Worm (Caenorhabditis elegans) whole organism, young adult: Measurements from ENCODE around the gene ptr-13.
A peak's percentile ranks its signal among the peaks of the same experiment; 100 is the strongest.

Experiments used
- B0035.1 ChIP-seq: sonication (generic microtip); optimal IDR thresholded peaks from 2 replicates; lab custom pipeline; 2016; ENCODE audit warnings: missing genetic modification characterization, mild to moderate bottlenecking, missing compliant biosample characterization, missing genotype, missing genetic modification reagents
- B0336.3 ChIP-seq: fragments of 200-800 bp; sonication (Bioruptor generic); IDR thresholded peaks from 2 replicates; pipeline ENCODE4 v1.3.6; 2022; ENCODE audit warnings: missing genetic modification characterization, missing compliant biosample characterization
- D2030.7 ChIP-seq: fragments of 200-800 bp; sonication (Bioruptor generic); IDR thresholded peaks from 2 replicates; pipeline ENCODE4 v1.3.6; 2022; ENCODE audit warnings: missing genetic modification reagents, missing genetic modification characterization, missing compliant biosample characterization
- F22D6.2 ChIP-seq: sonication (generic microtip); optimal IDR thresholded peaks from 2 replicates; lab custom pipeline; 2016; ENCODE audit warnings: mild to moderate bottlenecking, missing genetic modification characterization, missing compliant biosample characterization
- F23B12.7 ChIP-seq: sonication (generic microtip); optimal IDR thresholded peaks from 2 replicates; lab custom pipeline; 2017; ENCODE audit warnings: missing genetic modification characterization, mild to moderate bottlenecking, missing compliant biosample characterization, antibody characterized with exemption, moderate library complexity; ENCODE audit not compliant: insufficient read depth
- F33H1.4 ChIP-seq: fragments of 200-800 bp; sonication (Bioruptor generic); IDR thresholded peaks from 2 replicates; pipeline ENCODE4 v1.3.6; 2022; ENCODE audit warnings: missing genetic modification reagents, missing genetic modification characterization, missing compliant biosample characterization
- F39B2.1 ChIP-seq: fragments of 200-800 bp; sonication (Bioruptor generic); IDR thresholded peaks from 2 replicates; pipeline ENCODE4 v1.3.6; 2022; ENCODE audit warnings: missing genetic modification reagents, missing genetic modification characterization, missing compliant biosample characterization
- F49E8.2 ChIP-seq: sonication (generic microtip); optimal IDR thresholded peaks from 3 replicates; lab custom pipeline; 2017; ENCODE audit warnings: missing genetic modification characterization, mild to moderate bottlenecking, missing compliant biosample characterization, antibody characterized with exemption, moderate library complexity; ENCODE audit not compliant: insufficient read depth
- ZK185.1 ChIP-seq: sonication (generic microtip); optimal IDR thresholded peaks from 2 replicates; lab custom pipeline; 2016; ENCODE audit warnings: mild to moderate bottlenecking, missing genetic modification characterization, missing compliant biosample characterization; ENCODE audit not compliant: poor library complexity, severe bottlenecking
- ama-1 ChIP-seq, 3 experiments: fragments of 150-350 bp in 1 of 3; sonication (generic microtip) in 2 of 3; optimal IDR thresholded peaks; 2 replicates each; lab custom pipeline; 2014 to 2018; ENCODE audit warnings: missing biosample characterization in 2 of 3, missing genetic modification characterization in 2 of 3, missing genetic modification reagents in 2 of 3
- attf-3 ChIP-seq: fragments of 200-800 bp; sonication (Bioruptor generic); conservative IDR thresholded peaks from 2 replicates; pipeline ENCODE4 v1.3.6; 2022; ENCODE audit warnings: missing genetic modification reagents, missing genetic modification characterization, missing compliant biosample characterization
- bed-1 ChIP-seq: fragments of 200-800 bp; sonication (Bioruptor generic); IDR thresholded peaks from 2 replicates; pipeline ENCODE4 v1.3.6; 2022; ENCODE audit warnings: missing genetic modification reagents, missing genetic modification characterization, missing compliant biosample characterization
- bed-2 ChIP-seq: fragments of 200-800 bp; sonication (Bioruptor generic); IDR thresholded peaks from 2 replicates; pipeline ENCODE4 v1.3.6; 2022; ENCODE audit warnings: missing genetic modification reagents, missing genetic modification characterization, missing compliant biosample characterization
- cebp-1 ChIP-seq, 2 experiments: fragments of 200-800 bp in 1 of 2; sonication (Bioruptor generic) in 1 of 2; sonication (generic microtip) in 1 of 2; IDR thresholded peaks in 1 of 2; optimal IDR thresholded peaks in 1 of 2; 2 replicates each; pipeline versions ENCODE4 v1.3.6 to Lab custom; 2017 to 2022; ENCODE audit warnings: missing compliant biosample characterization in 2 of 2, missing genetic modification characterization in 2 of 2, mild to moderate bottlenecking in 1 of 2, missing genetic modification reagents in 1 of 2, moderate library complexity in 1 of 2
- ceh-91 ChIP-seq: fragments of 200-800 bp; sonication (Bioruptor generic); IDR thresholded peaks from 2 replicates; pipeline ENCODE4 v1.3.6; 2022; ENCODE audit warnings: missing genetic modification reagents, missing genetic modification characterization, missing compliant biosample characterization
- dox-1 ChIP-seq: fragments of 200-800 bp; sonication (Bioruptor generic); IDR thresholded peaks from 2 replicates; pipeline ENCODE4 v1.3.6; 2022; ENCODE audit warnings: missing genetic modification reagents, missing genetic modification characterization, missing compliant biosample characterization
- efl-1 ChIP-seq: fragments of 150-350 bp; optimal IDR thresholded peaks from 2 replicates; lab custom pipeline; 2014; ENCODE audit warnings: missing biosample characterization, missing genetic modification reagents, missing genetic modification characterization
- egrh-3 ChIP-seq: fragments of 200-800 bp; sonication (Bioruptor generic); IDR thresholded peaks from 2 replicates; pipeline ENCODE4 v1.3.6; 2022; ENCODE audit warnings: missing genetic modification reagents, missing genetic modification characterization, missing compliant biosample characterization
- fkh-3 ChIP-seq: sonication (generic microtip); optimal IDR thresholded peaks from 2 replicates; lab custom pipeline; 2016; ENCODE audit warnings: mild to moderate bottlenecking, missing genetic modification characterization, missing compliant biosample characterization
- him-1 ChIP-seq: sonication (generic microtip); optimal IDR thresholded peaks from 2 replicates; lab custom pipeline; 2016; ENCODE audit warnings: missing genotype, missing genetic modification reagents, missing genetic modification characterization, missing compliant biosample characterization
- hsf-1 ChIP-seq: fragments of 200-800 bp; sonication (Bioruptor generic); IDR thresholded peaks from 2 replicates; pipeline ENCODE4 v1.3.6; 2022; ENCODE audit warnings: missing genetic modification reagents, missing genetic modification characterization, missing compliant biosample characterization
- let-607 ChIP-seq, 2 experiments: fragments of 200-800 bp in 1 of 2; sonication (Bioruptor generic) in 1 of 2; sonication (generic microtip) in 1 of 2; optimal IDR thresholded peaks; 2 replicates each; lab custom pipeline; 2016 to 2018; ENCODE audit warnings: mild to moderate bottlenecking in 2 of 2, missing compliant biosample characterization in 2 of 2, missing genetic modification characterization in 2 of 2, moderate library complexity in 2 of 2, missing genotype in 1 of 2
- lin-35 ChIP-seq, 3 experiments: fragments of 150-350 bp in 2 of 3; sonication (generic microtip) in 1 of 3; optimal IDR thresholded peaks; 2 replicates each; lab custom pipeline; 2014 to 2018; ENCODE audit warnings: missing biosample characterization in 3 of 3, missing genetic modification characterization in 3 of 3, missing genetic modification reagents in 3 of 3
- lin-54 ChIP-seq: fragments of 200-800 bp; sonication (Bioruptor generic); optimal IDR thresholded peaks from 2 replicates; lab custom pipeline; 2018; ENCODE audit warnings: mild to moderate bottlenecking, missing genetic modification characterization, missing compliant biosample characterization
- lsl-1 ChIP-seq: fragments of 200-800 bp; sonication (Bioruptor generic); optimal IDR thresholded peaks from 2 replicates; lab custom pipeline; 2018; ENCODE audit warnings: mild to moderate bottlenecking, missing genetic modification characterization, moderate library complexity, missing compliant biosample characterization
- madf-10 ChIP-seq: sonication (generic microtip); optimal IDR thresholded peaks from 2 replicates; lab custom pipeline; 2016; ENCODE audit warnings: mild to moderate bottlenecking, missing genetic modification characterization, missing compliant biosample characterization
- madf-3 ChIP-seq: fragments of 200-800 bp; sonication (Bioruptor generic); IDR thresholded peaks from 2 replicates; pipeline ENCODE4 v1.3.6; 2022; ENCODE audit warnings: missing genetic modification reagents, missing genetic modification characterization, missing compliant biosample characterization
- madf-6 ChIP-seq: fragments of 200-800 bp; sonication (Bioruptor generic); IDR thresholded peaks from 2 replicates; pipeline ENCODE4 v1.3.6; 2022; ENCODE audit warnings: missing genetic modification reagents, missing genetic modification characterization, missing compliant biosample characterization
- madf-8 ChIP-seq: fragments of 200-800 bp; sonication (Bioruptor generic); conservative IDR thresholded peaks from 2 replicates; pipeline ENCODE4 v1.3.6; 2022; ENCODE audit warnings: missing genetic modification reagents, missing genetic modification characterization, missing compliant biosample characterization
- mes-4 ChIP-seq: sonication (generic microtip); optimal IDR thresholded peaks from 2 replicates; lab custom pipeline; 2016; ENCODE audit warnings: missing genotype, missing genetic modification characterization, missing compliant biosample characterization
- mxl-1 ChIP-seq: sonication (generic microtip); optimal IDR thresholded peaks from 2 replicates; lab custom pipeline; 2016; ENCODE audit warnings: missing genetic modification characterization, missing compliant biosample characterization
- nfya-1 ChIP-seq: sonication (generic microtip); optimal IDR thresholded peaks from 2 replicates; lab custom pipeline; 2017; ENCODE audit warnings: antibody characterized with exemption, missing compliant biosample characterization, missing genetic modification characterization, borderline replicate concordance; ENCODE audit not compliant: insufficient read depth
- pha-4 ChIP-seq: fragments of 150-350 bp; sonication (generic microtip); optimal IDR thresholded peaks from 2 replicates; lab custom pipeline; 2014; ENCODE audit warnings: missing biosample characterization, missing genetic modification reagents, missing genetic modification characterization
- rcor-1 ChIP-seq: fragments of 200-800 bp; sonication (Bioruptor generic); IDR thresholded peaks from 2 replicates; pipeline ENCODE4 v1.3.6; 2022; ENCODE audit warnings: missing genetic modification reagents, missing genetic modification characterization, missing compliant biosample characterization
- sdz-38 ChIP-seq: sonication (generic microtip); optimal IDR thresholded peaks from 2 replicates; lab custom pipeline; 2016; ENCODE audit warnings: missing genotype, missing genetic modification characterization, missing compliant biosample characterization
- snpc-1.1 ChIP-seq: sonication (generic microtip); optimal IDR thresholded peaks from 2 replicates; lab custom pipeline; 2017; ENCODE audit warnings: missing genetic modification characterization, mild to moderate bottlenecking, missing compliant biosample characterization, antibody characterized with exemption, moderate library complexity, missing genotype, missing genetic modification reagents; ENCODE audit not compliant: insufficient read depth
- snpc-1.3 ChIP-seq: sonication (generic microtip); optimal IDR thresholded peaks from 2 replicates; lab custom pipeline; 2017; ENCODE audit warnings: missing genetic modification characterization, mild to moderate bottlenecking, missing compliant biosample characterization, antibody characterized with exemption, moderate library complexity, missing genotype, missing genetic modification reagents; ENCODE audit not compliant: insufficient read depth
- snpc-3.4 ChIP-seq: sonication (generic microtip); optimal IDR thresholded peaks from 2 replicates; lab custom pipeline; 2017; ENCODE audit warnings: missing genetic modification characterization, mild to moderate bottlenecking, missing compliant biosample characterization, antibody characterized with exemption, moderate library complexity, missing genotype, missing genetic modification reagents
- snpc-4 ChIP-seq, 5 experiments: fragments of 150-350 bp in 1 of 5; sonication (generic microtip) in 4 of 5; optimal IDR thresholded peaks; 2 replicates each; lab custom pipeline; 2014 to 2018; ENCODE audit warnings: missing genetic modification characterization in 5 of 5, missing biosample characterization in 3 of 5, antibody characterized with exemption in 2 of 5, mild to moderate bottlenecking in 2 of 5, missing compliant biosample characterization in 2 of 5, missing genotype in 2 of 5, moderate library complexity in 2 of 5, missing genetic modification reagents in 1 of 5
- sptf-2 ChIP-seq: fragments of 200-800 bp; sonication (Bioruptor generic); optimal IDR thresholded peaks from 2 replicates; lab custom pipeline; 2018; ENCODE audit warnings: mild to moderate bottlenecking, missing genetic modification characterization, missing compliant biosample characterization
- tlf-1 ChIP-seq: fragments of 200-800 bp; sonication (Bioruptor generic); optimal IDR thresholded peaks from 2 replicates; lab custom pipeline; 2018; ENCODE audit warnings: mild to moderate bottlenecking, missing genetic modification characterization, missing compliant biosample characterization
- zfh-2 ChIP-seq: fragments of 200-800 bp; sonication (Bioruptor generic); conservative IDR thresholded peaks from 2 replicates; pipeline ENCODE4 v1.3.6; 2022; ENCODE audit warnings: missing genetic modification reagents, missing genetic modification characterization, missing compliant biosample characterization
- ztf-22 ChIP-seq: fragments of 200-800 bp; sonication (Bioruptor generic); optimal IDR thresholded peaks from 2 replicates; lab custom pipeline; 2018; ENCODE audit warnings: mild to moderate bottlenecking, missing genetic modification characterization, moderate library complexity, missing compliant biosample characterization
- ztf-28 ChIP-seq: fragments of 200-800 bp; sonication (Bioruptor generic); IDR thresholded peaks from 2 replicates; pipeline ENCODE4 v1.3.6; 2022; ENCODE audit warnings: missing genetic modification reagents, missing genetic modification characterization, missing compliant biosample characterization

The ptr-13 gene

ce11 chrII:11126312-11127000 lies 35.8 kb downstream of the ptr-13 start, which contains the start of the genes rps-9 and lsm-1:
Gene rps-9, minus strand, starts transcription at chrII:11126362.
Gene lsm-1, plus strand, starts transcription at chrII:11126950.
- no peak for TF ChIP-seq bed-1 (GFP tag; lab: Robert Waterston, UW)
- no peak for TF ChIP-seq B0035.1 (tag; lab: Kevin White, UChicago)
- TF ChIP-seq cebp-1 (GFP tag; IDR thresholded peaks at IDR 0.05; lab: Robert Waterston, UW), result no peak
- peak; percentile 11 for TF ChIP-seq cebp-1 (tag; optimal IDR thresholded peaks at IDR 0.05; lab: Kevin White, UChicago)
- 0 out of 2 replicates have a peak, but pooled peaks have one; percentile 16 for TF ChIP-seq rcor-1 (GFP tag; lab: Robert Waterston, UW)
- TF ChIP-seq zfh-2 (GFP tag; lab: Robert Waterston, UW), result no peak
- TF ChIP-seq lin-35 (GFP tag; optimal IDR thresholded peaks at IDR 0.05; lab: Kevin White, UChicago), result peak in 1 of 3 experiments; percentile 31
- no peak for TF ChIP-seq hsf-1 (GFP tag; lab: Robert Waterston, UW)
- TF ChIP-seq ztf-28 (GFP tag; lab: Robert Waterston, UW), result no peak
- no peak for TF ChIP-seq attf-3 (GFP tag; lab: Robert Waterston, UW)
- peak; percentile 10 for TF ChIP-seq snpc-1.3 (tag; lab: Kevin White, UChicago)
- peak; percentile 94 for TF ChIP-seq F33H1.4 (GFP tag; lab: Robert Waterston, UW)
- TF ChIP-seq him-1 (tag; lab: Kevin White, UChicago), result no peak
- peak; percentile 41 for TF ChIP-seq ZK185.1 (tag; lab: Kevin White, UChicago)
- no peak for TF ChIP-seq egrh-3 (GFP tag; lab: Robert Waterston, UW)
- no peak for TF ChIP-seq B0336.3
- peak; percentile 70 for TF ChIP-seq ceh-91
- peak; percentile 85 for TF ChIP-seq lsl-1 (GFP tag; lab: Kevin White, UChicago)
- TF ChIP-seq pha-4 (tag; lab: Kevin White, UChicago), result no peak
- TF ChIP-seq madf-10 (tag; lab: Kevin White, UChicago), result no peak
- no peak for TF ChIP-seq snpc-3.4 (tag; lab: Kevin White, UChicago)
- no peak for TF ChIP-seq F39B2.1 (GFP tag; lab: Robert Waterston, UW)
- TF ChIP-seq mxl-1 (tag; lab: Kevin White, UChicago), result no peak
- TF ChIP-seq F49E8.2 (tag; lab: Kevin White, UChicago), result peak; percentile 33
- 0 out of 2 replicates have a peak, but pooled peaks have one; percentile 28 for TF ChIP-seq madf-3 (GFP tag; lab: Robert Waterston, UW)
- TF ChIP-seq ama-1 (optimal IDR thresholded peaks at IDR 0.05; lab: Kevin White, UChicago), result no peak
- TF ChIP-seq ama-1 (GFP tag; optimal IDR thresholded peaks at IDR 0.05; lab: Kevin White, UChicago), result no peak
- 0 out of 2 replicates have a peak, but pooled peaks have one; percentile 19 for TF ChIP-seq madf-8 (GFP tag; lab: Robert Waterston, UW)
- no peak for TF ChIP-seq snpc-4 (GFP tag; optimal IDR thresholded peaks at IDR 0.05; lab: Kevin White, UChicago)
- peak in 2 of 4 experiments; percentile 39 to 46 for TF ChIP-seq snpc-4 (tag; optimal IDR thresholded peaks at IDR 0.05; lab: Kevin White, UChicago)
- peak; percentile 63 for TF ChIP-seq D2030.7 (GFP tag; lab: Robert Waterston, UW)
- TF ChIP-seq F22D6.2 (tag; lab: Kevin White, UChicago), result no peak
- no peak for TF ChIP-seq mes-4
- no peak for TF ChIP-seq fkh-3 (tag; lab: Kevin White, UChicago)
- peak; percentile 40 for TF ChIP-seq lin-54 (GFP tag; lab: Kevin White, UChicago)
- TF ChIP-seq snpc-1.1 (tag; lab: Kevin White, UChicago), result peak; percentile 8
- no peak for TF ChIP-seq bed-2 (GFP tag; lab: Robert Waterston, UW)
- TF ChIP-seq sptf-2 (GFP tag; lab: Kevin White, UChicago), result no peak
- no peak for TF ChIP-seq let-607 (tag; optimal IDR thresholded peaks at IDR 0.05; lab: Kevin White, UChicago)
- peak; percentile 46 for TF ChIP-seq efl-1 (GFP tag; lab: Kevin White, UChicago)
- no peak for TF ChIP-seq tlf-1 (GFP tag; lab: Kevin White, UChicago)
- TF ChIP-seq madf-6 (GFP tag; lab: Robert Waterston, UW), result peak; percentile 65
- peak; percentile 83 for TF ChIP-seq F23B12.7
- peak; percentile 57; the same call in 1 of the 2 replicates for TF ChIP-seq dox-1 (GFP tag; lab: Robert Waterston, UW)
- TF ChIP-seq nfya-1 (tag; lab: Kevin White, UChicago), result no peak
- TF ChIP-seq sdz-38, result no peak
- no peak for TF ChIP-seq ztf-22
